Worm (Caenorhabditis elegans): Measurements from ENCODE around the gene C33A12.19.

DNA sequence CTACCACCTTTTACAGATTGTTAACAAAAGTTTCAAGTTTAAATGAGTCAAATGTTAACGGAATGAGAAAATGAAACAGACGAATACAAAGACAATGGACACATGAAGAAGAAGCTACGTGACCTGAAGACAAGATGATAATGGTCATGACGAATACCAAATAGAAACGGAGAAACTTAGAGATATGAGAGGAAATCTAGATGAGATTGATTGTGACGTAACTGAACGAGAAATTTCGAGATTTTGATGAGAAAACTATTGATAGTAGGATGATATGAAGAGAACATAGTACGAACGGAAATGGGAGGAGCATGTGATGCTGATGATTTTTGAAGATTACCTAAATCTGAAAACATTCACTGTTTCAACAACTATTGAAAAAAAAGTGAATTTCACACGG is 18.3 kb downstream of the C33A12.19 start:
- TF ChIP-seq lin-13 (tag; optimal IDR thresholded peaks at IDR 0.05): no peak
- TF ChIP-seq ces-1 (GFP tag; optimal IDR thresholded peaks at IDR 0.05): no peak
- no peak for TF ChIP-seq mab-5 (tag; optimal IDR thresholded peaks at IDR 0.05)
- no peak for TF ChIP-seq mep-1 (tag; optimal IDR thresholded peaks at IDR 0.05)
- no peak for TF ChIP-seq pha-4 (tag; optimal IDR thresholded peaks at IDR 0.05)
- TF ChIP-seq nhr-237 (tag; optimal IDR thresholded peaks at IDR 0.05): no peak
- TF ChIP-seq blmp-1 (tag; optimal IDR thresholded peaks at IDR 0.05): no peak
- TF ChIP-seq ceh-83 (GFP tag; optimal IDR thresholded peaks at IDR 0.05): no peak
